Worm (Caenorhabditis elegans) whole organism, L1 larva: ENCODE data around the gene M02E1.3.

Source experiments
- C04F5.9 ChIP-seq: sonication (generic microtip); optimal IDR thresholded peaks from 2 replicates; lab custom pipeline; 2016; ENCODE audit warnings: missing genetic modification characterization, missing compliant biosample characterization
- C16A3.4 ChIP-seq: fragments of 150-350 bp; optimal IDR thresholded peaks from 2 replicates; lab custom pipeline; 2014; ENCODE audit warnings: missing biosample characterization, missing genetic modification characterization
- C34B4.2 ChIP-seq: sonication (generic microtip); optimal IDR thresholded peaks from 2 replicates; lab custom pipeline; 2017; ENCODE audit warnings: mild to moderate bottlenecking, missing genetic modification characterization, missing compliant biosample characterization
- aha-1 ChIP-seq: fragments of 150-350 bp; optimal IDR thresholded peaks from 2 replicates; lab custom pipeline; 2014; ENCODE audit warnings: missing biosample characterization, missing genetic modification characterization
- alr-1 ChIP-seq: fragments of 200-800 bp; sonication (Bioruptor generic); optimal IDR thresholded peaks from 2 replicates; lab custom pipeline; 2018; ENCODE audit warnings: borderline replicate concordance, mild to moderate bottlenecking, missing genetic modification characterization, missing compliant biosample characterization
- ceh-63 ChIP-seq: fragments of 200-800 bp; sonication (Bioruptor generic); optimal IDR thresholded peaks from 2 replicates; lab custom pipeline; 2018; ENCODE audit warnings: mild to moderate bottlenecking, missing genetic modification characterization, missing compliant biosample characterization
- ceh-82 ChIP-seq, 3 experiments: fragments of 150-350 bp in 1 of 3; sonication (generic microtip) in 2 of 3; optimal IDR thresholded peaks; 2 replicates each; lab custom pipeline; 2014 to 2017; ENCODE audit warnings: missing biosample characterization in 3 of 3, missing genetic modification characterization in 3 of 3
- ceh-88 ChIP-seq: fragments of 200-800 bp; sonication (Bioruptor generic); IDR thresholded peaks from 2 replicates; pipeline ENCODE4 v1.3.6; 2022; ENCODE audit warnings: missing genetic modification characterization, missing compliant biosample characterization
- ceh-90 ChIP-seq: sonication (generic microtip); optimal IDR thresholded peaks from 2 replicates; lab custom pipeline; 2016; ENCODE audit warnings: missing genetic modification characterization, missing compliant biosample characterization
- dpl-1 ChIP-seq, 3 experiments: fragments of 150-350 bp in 2 of 3; sonication (generic microtip) in 1 of 3; optimal IDR thresholded peaks; 2 replicates each; lab custom pipeline; 2014 to 2017; ENCODE audit warnings: missing biosample characterization in 3 of 3, missing genetic modification characterization in 3 of 3, missing genetic modification reagents in 3 of 3
- efl-1 ChIP-seq, 4 experiments: fragments of 150-350 bp; optimal IDR thresholded peaks in 3 of 4; peaks in 1 of 4; 1 replicate in 1 of 4; 2 replicates in 3 of 4; lab custom pipeline; 2014; ENCODE audit warnings: missing biosample characterization in 2 of 4, missing genetic modification characterization in 2 of 4, missing genetic modification reagents in 2 of 4
- egl-27 ChIP-seq, 2 experiments: fragments of 150-350 bp in 1 of 2; sonication (generic microtip); optimal IDR thresholded peaks; 3 replicates each; lab custom pipeline; 2017 to 2018; ENCODE audit warnings: missing biosample characterization in 2 of 2, missing genetic modification characterization in 2 of 2, missing genetic modification reagents in 2 of 2
- elt-2 ChIP-seq: sonication (generic microtip); optimal IDR thresholded peaks from 2 replicates; lab custom pipeline; 2016; ENCODE audit warnings: missing genetic modification characterization, mild to moderate bottlenecking, inconsistent platforms, missing compliant biosample characterization, missing genetic modification reagents
- fkh-4 ChIP-seq: sonication (generic microtip); optimal IDR thresholded peaks from 2 replicates; lab custom pipeline; 2016; ENCODE audit warnings: missing compliant biosample characterization, missing genetic modification characterization, borderline replicate concordance
- fos-1 ChIP-seq: fragments of 150-350 bp; optimal IDR thresholded peaks from 2 replicates; lab custom pipeline; 2014; ENCODE audit warnings: missing biosample characterization, missing genetic modification characterization
- hlh-4 ChIP-seq: sonication (generic microtip); optimal IDR thresholded peaks from 2 replicates; lab custom pipeline; 2016; ENCODE audit warnings: mild to moderate bottlenecking, missing genetic modification characterization, missing compliant biosample characterization
- hpl-2 ChIP-seq: fragments of 150-350 bp; optimal IDR thresholded peaks from 2 replicates; lab custom pipeline; 2014; ENCODE audit warnings: missing biosample characterization, missing genetic modification reagents, missing genetic modification characterization
- isw-1 ChIP-seq: fragments of 200-800 bp; sonication (Bioruptor generic); IDR thresholded peaks from 2 replicates; pipeline ENCODE4 v1.3.6; 2022; ENCODE audit warnings: missing genetic modification characterization, missing compliant biosample characterization
- jun-1 ChIP-seq: fragments of 150-350 bp; optimal IDR thresholded peaks from 2 replicates; lab custom pipeline; 2014; ENCODE audit warnings: missing biosample characterization, missing genetic modification reagents, missing genetic modification characterization
- lin-13 ChIP-seq: fragments of 150-350 bp; optimal IDR thresholded peaks from 2 replicates; lab custom pipeline; 2014; ENCODE audit warnings: missing biosample characterization, missing genetic modification reagents, missing genetic modification characterization
- lin-35 ChIP-seq, 2 experiments: fragments of 150-350 bp; optimal IDR thresholded peaks; 2 replicates each; lab custom pipeline; 2014; ENCODE audit warnings: missing biosample characterization in 2 of 2, missing genetic modification characterization in 2 of 2, missing genetic modification reagents in 2 of 2
- lin-39 ChIP-seq: fragments of 150-350 bp; optimal IDR thresholded peaks from 2 replicates; lab custom pipeline; 2014; ENCODE audit warnings: missing biosample characterization, missing genetic modification reagents, missing genetic modification characterization
- lsy-2 ChIP-seq, 2 experiments: fragments of 150-350 bp; optimal IDR thresholded peaks; 2 replicates each; lab custom pipeline; 2014; ENCODE audit warnings: missing biosample characterization in 2 of 2, missing genetic modification characterization in 2 of 2
- mef-2 ChIP-seq: fragments of 150-350 bp; optimal IDR thresholded peaks from 2 replicates; lab custom pipeline; 2014; ENCODE audit warnings: missing biosample characterization, missing genetic modification characterization
- mep-1 ChIP-seq: fragments of 150-350 bp; optimal IDR thresholded peaks from 2 replicates; lab custom pipeline; 2014; ENCODE audit warnings: missing biosample characterization, missing genetic modification characterization
- nhr-12 ChIP-seq: sonication (generic microtip); optimal IDR thresholded peaks from 2 replicates; lab custom pipeline; 2017; ENCODE audit warnings: missing biosample characterization, missing genetic modification characterization
- nhr-19 ChIP-seq: fragments of 200-800 bp; sonication (Bioruptor generic); conservative IDR thresholded peaks from 2 replicates; pipeline ENCODE4 v1.3.6; 2022; ENCODE audit warnings: missing genetic modification characterization, missing compliant biosample characterization
- nhr-20 ChIP-seq: sonication (generic microtip); optimal IDR thresholded peaks from 2 replicates; lab custom pipeline; 2016; ENCODE audit warnings: mild to moderate bottlenecking, missing genetic modification characterization, missing compliant biosample characterization
- nhr-237 ChIP-seq: fragments of 150-350 bp; optimal IDR thresholded peaks from 2 replicates; lab custom pipeline; 2014; ENCODE audit warnings: missing biosample characterization, missing genetic modification characterization
- nhr-47 ChIP-seq: sonication (generic microtip); optimal IDR thresholded peaks from 2 replicates; lab custom pipeline; 2016; ENCODE audit warnings: mild to moderate bottlenecking, missing genetic modification characterization, moderate library complexity, missing compliant biosample characterization
- nhr-84 ChIP-seq: sonication (generic microtip); optimal IDR thresholded peaks from 2 replicates; lab custom pipeline; 2017; ENCODE audit warnings: missing biosample characterization, missing genetic modification characterization
- pag-3 ChIP-seq: sonication (generic microtip); optimal IDR thresholded peaks from 2 replicates; lab custom pipeline; 2017; ENCODE audit warnings: missing genetic modification characterization, mild to moderate bottlenecking, missing compliant biosample characterization, antibody characterized with exemption, borderline replicate concordance; ENCODE audit not compliant: insufficient read depth
- pax-3 ChIP-seq: fragments of 200-800 bp; sonication (Bioruptor generic); optimal IDR thresholded peaks from 2 replicates; lab custom pipeline; 2018; ENCODE audit warnings: mild to moderate bottlenecking, missing genetic modification characterization, moderate library complexity, missing compliant biosample characterization
- pqm-1 ChIP-seq: sonication (generic microtip); optimal IDR thresholded peaks from 3 replicates; lab custom pipeline; 2017; ENCODE audit warnings: missing biosample characterization, missing genetic modification characterization
- rnt-1 ChIP-seq: sonication (generic microtip); optimal IDR thresholded peaks from 2 replicates; lab custom pipeline; 2016; ENCODE audit warnings: mild to moderate bottlenecking, missing genetic modification characterization, moderate library complexity, missing compliant biosample characterization
- skn-1 ChIP-seq: fragments of 150-350 bp; optimal IDR thresholded peaks from 2 replicates; lab custom pipeline; 2014; ENCODE audit warnings: missing biosample characterization, missing genetic modification characterization
- snpc-4 ChIP-seq: fragments of 150-350 bp; optimal IDR thresholded peaks from 2 replicates; lab custom pipeline; 2014; ENCODE audit warnings: missing biosample characterization, missing genetic modification characterization
- snu-23 ChIP-seq: sonication (generic microtip); optimal IDR thresholded peaks from 2 replicates; lab custom pipeline; 2016; ENCODE audit warnings: missing genetic modification characterization, missing compliant biosample characterization
- sptf-1 ChIP-seq: fragments of 150-350 bp; optimal IDR thresholded peaks from 2 replicates; lab custom pipeline; 2014; ENCODE audit warnings: missing biosample characterization, missing genetic modification characterization
- sup-37 ChIP-seq: fragments of 200-800 bp; sonication (Bioruptor generic); optimal IDR thresholded peaks from 2 replicates; lab custom pipeline; 2018; ENCODE audit warnings: mild to moderate bottlenecking, missing genetic modification characterization, missing compliant biosample characterization
- swsn-7 ChIP-seq: sonication (generic microtip); optimal IDR thresholded peaks from 2 replicates; lab custom pipeline; 2016; ENCODE audit warnings: missing genetic modification characterization, missing compliant biosample characterization
- tlp-1 ChIP-seq: fragments of 150-350 bp; optimal IDR thresholded peaks from 2 replicates; lab custom pipeline; 2014; ENCODE audit warnings: missing biosample characterization, missing genetic modification characterization
- unc-130 ChIP-seq: fragments of 150-350 bp; optimal IDR thresholded peaks from 2 replicates; lab custom pipeline; 2017; ENCODE audit warnings: missing biosample characterization, missing genetic modification characterization, inconsistent platforms
- unc-30 ChIP-seq: sonication (generic microtip); optimal IDR thresholded peaks from 2 replicates; lab custom pipeline; 2017; ENCODE audit warnings: missing biosample characterization, missing genetic modification characterization
- unc-62 ChIP-seq: fragments of 150-350 bp; optimal IDR thresholded peaks from 2 replicates; lab custom pipeline; 2014; ENCODE audit warnings: missing biosample characterization, missing genetic modification reagents, missing genetic modification characterization
- unc-86 ChIP-seq: sonication (generic microtip); optimal IDR thresholded peaks from 2 replicates; lab custom pipeline; 2016; ENCODE audit warnings: missing genetic modification characterization, missing compliant biosample characterization
- unc-98 ChIP-seq: fragments of 200-800 bp; sonication (Bioruptor generic); IDR thresholded peaks from 2 replicates; pipeline ENCODE4 v1.3.6; 2022; ENCODE audit warnings: missing genetic modification characterization, missing compliant biosample characterization
- xbp-1 ChIP-seq: sonication (generic microtip); optimal IDR thresholded peaks from 2 replicates; lab custom pipeline; 2016; ENCODE audit warnings: missing genetic modification characterization, missing compliant biosample characterization
- zag-1 ChIP-seq: fragments of 150-350 bp; optimal IDR thresholded peaks from 2 replicates; lab custom pipeline; 2014; ENCODE audit warnings: missing biosample characterization, missing genetic modification characterization
- zip-4 ChIP-seq: fragments of 200-800 bp; sonication (Bioruptor generic); optimal IDR thresholded peaks from 2 replicates; lab custom pipeline; 2018; ENCODE audit warnings: mild to moderate bottlenecking, missing genetic modification characterization, moderate library complexity, missing compliant biosample characterization
- ztf-11 ChIP-seq, 2 experiments: sonication (generic microtip); optimal IDR thresholded peaks; 2 replicates each; lab custom pipeline; 2016 to 2017; ENCODE audit warnings: missing genetic modification characterization in 2 of 2, missing biosample characterization in 1 of 2, missing compliant biosample characterization in 1 of 2

Gene M02E1.3

DNA sequence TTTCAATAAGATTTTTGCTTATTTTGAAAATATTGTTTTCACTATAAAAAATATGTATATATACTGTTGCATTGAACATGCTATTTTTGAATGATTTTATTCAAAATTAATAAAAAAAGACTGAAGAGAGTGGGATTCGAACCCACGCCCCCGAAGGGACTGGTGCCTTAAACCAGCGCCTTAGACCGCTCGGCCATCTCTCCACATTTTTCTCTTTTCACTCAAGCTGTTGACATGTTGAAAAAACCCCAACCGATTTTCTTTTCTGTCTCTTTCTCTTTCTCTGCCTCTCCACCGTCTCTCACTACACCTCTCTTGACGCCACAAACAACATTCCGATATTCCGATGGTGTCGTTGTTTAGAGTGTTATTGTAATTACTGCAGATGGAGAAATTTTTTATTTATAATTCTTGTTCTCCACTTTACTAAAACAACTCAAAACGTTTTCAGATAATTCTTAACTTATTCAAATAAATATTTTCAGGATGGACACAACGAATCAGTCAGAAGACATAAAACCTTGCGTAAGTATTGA lies 30.9 kb downstream of the M02E1.3 start, which contains the start of gene sor-3 (continued):
- TF ChIP-seq ztf-11 (tag; optimal IDR thresholded peaks at IDR 0.05; lab: Kevin White, UChicago) (peak in 1 of 2 experiments; percentile 47), unc-98 (GFP tag; lab: Robert Waterston, UW) (no peak), mef-2 (no peak), mep-1 (tag; lab: Kevin White, UChicago) (peak; percentile 86), isw-1 (GFP tag; lab: Robert Waterston, UW) (peak; percentile 66), skn-1 (tag; lab: Kevin White, UChicago) (peak; percentile 69), ceh-88 (GFP tag; lab: Robert Waterston, UW) (peak; percentile 33; the same call in 1 of the 2 replicates), nhr-237 (tag; lab: Kevin White, UChicago) (peak; percentile 53), hpl-2 (GFP tag; lab: Kevin White, UChicago) (peak; percentile 85), sup-37 (no peak), lin-39 (peak; percentile 70), unc-62 (GFP tag; lab: Kevin White, UChicago) (no peak), sptf-1 (no peak), C34B4.2 (tag; lab: Kevin White, UChicago) (no peak), snpc-4 (tag; lab: Kevin White, UChicago) (peak; percentile 62), elt-2 (tag; lab: Kevin White, UChicago) (peak; percentile 56), alr-1 (no peak), snu-23 (GFP tag; lab: Kevin White, UChicago) (peak; percentile 96), xbp-1 (tag; lab: Kevin White, UChicago) (peak; percentile 81), lin-13 (peak; percentile 73), nhr-84 (tag; lab: Kevin White, UChicago) (no peak), unc-130 (peak; percentile 49), aha-1 (tag; lab: Kevin White, UChicago) (no peak), nhr-20 (tag; lab: Kevin White, UChicago) (peak; percentile 88), tlp-1 (tag; lab: Kevin White, UChicago) (no peak), hlh-4 (no peak), pag-3 (tag; lab: Kevin White, UChicago) (no peak), zag-1 (tag; lab: Kevin White, UChicago) (peak; percentile 24), zip-4 (no peak), nhr-19 (GFP tag; lab: Robert Waterston, UW) (peak; percentile 82), efl-1 (optimal IDR thresholded peaks at IDR 0.05; lab: Kevin White, UChicago) (peak; percentile 62 to 71), efl-1 (GFP tag; optimal IDR thresholded peaks at IDR 0.05 in 1 of 2; lab: Kevin White, UChicago) (peak; percentile 23 to 94), rnt-1 (tag; lab: Kevin White, UChicago) (peak; percentile 85), swsn-7 (tag; lab: Kevin White, UChicago) (peak; percentile 91), lsy-2 (tag; optimal IDR thresholded peaks at IDR 0.05; lab: Kevin White, UChicago) (peak; percentile 75 to 89), ceh-63 (no peak), lin-35 (GFP tag; optimal IDR thresholded peaks at IDR 0.05; lab: Kevin White, UChicago) (peak; percentile 59 to 83), unc-86 (tag; lab: Kevin White, UChicago) (peak; percentile 79), fos-1 (tag; lab: Kevin White, UChicago) (peak; percentile 70), jun-1 (tag; lab: Kevin White, UChicago) (peak; percentile 87), dpl-1 (GFP tag; optimal IDR thresholded peaks at IDR 0.05; lab: Kevin White, UChicago) (peak; percentile 30 to 47 (median 36)), ceh-82 (tag; optimal IDR thresholded peaks at IDR 0.05; lab: Kevin White, UChicago) (peak; percentile 81 to 89 (median 85)), unc-30 (tag; lab: Kevin White, UChicago) (no peak), pax-3 (peak; percentile 43), fkh-4 (tag; lab: Kevin White, UChicago) (no peak), C16A3.4 (tag; lab: Kevin White, UChicago) (peak; percentile 88), nhr-47 (peak; percentile 93), nhr-12 (tag; lab: Kevin White, UChicago) (no peak), ceh-90 (tag; lab: Kevin White, UChicago) (no peak), pqm-1 (tag; lab: Kevin White, UChicago) (no peak), C04F5.9 (tag; lab: Kevin White, UChicago) (no peak), egl-27 (tag; optimal IDR thresholded peaks at IDR 0.05; lab: Kevin White, UChicago) (no peak)
